Worm (Caenorhabditis elegans) whole organism, L1 larva: ENCODE measurements around the gene C06C3.10.

Experiments used
- ces-1 ChIP-seq: fragments of 150-350 bp; optimal IDR thresholded peaks from 2 replicates; lab custom pipeline; 2014; ENCODE audit warnings: missing biosample characterization, missing genetic modification reagents, missing genetic modification characterization
- fos-1 ChIP-seq: fragments of 150-350 bp; optimal IDR thresholded peaks from 2 replicates; lab custom pipeline; 2014; ENCODE audit warnings: missing biosample characterization, missing genetic modification characterization
- jun-1 ChIP-seq: fragments of 150-350 bp; optimal IDR thresholded peaks from 2 replicates; lab custom pipeline; 2014; ENCODE audit warnings: missing biosample characterization, missing genetic modification reagents, missing genetic modification characterization
- lin-15B ChIP-seq: fragments of 150-350 bp; sonication (generic microtip); optimal IDR thresholded peaks from 3 replicates; lab custom pipeline; 2014; ENCODE audit warnings: missing biosample characterization, missing genetic modification characterization
- nhr-11 ChIP-seq: fragments of 150-350 bp; optimal IDR thresholded peaks from 2 replicates; lab custom pipeline; 2014; ENCODE audit warnings: missing biosample characterization, missing genetic modification characterization
- nhr-12 ChIP-seq: sonication (generic microtip); optimal IDR thresholded peaks from 2 replicates; lab custom pipeline; 2017; ENCODE audit warnings: missing biosample characterization, missing genetic modification characterization
- nhr-20 ChIP-seq: sonication (generic microtip); optimal IDR thresholded peaks from 2 replicates; lab custom pipeline; 2016; ENCODE audit warnings: mild to moderate bottlenecking, missing genetic modification characterization, missing compliant biosample characterization
- nhr-28 ChIP-seq: fragments of 150-350 bp; optimal IDR thresholded peaks from 2 replicates; lab custom pipeline; 2014; ENCODE audit warnings: missing biosample characterization, missing genetic modification characterization
- nhr-76 ChIP-seq: sonication (generic microtip); optimal IDR thresholded peaks from 2 replicates; lab custom pipeline; 2017; ENCODE audit warnings: missing biosample characterization, missing genetic modification characterization
- nhr-77 ChIP-seq: fragments of 150-350 bp; optimal IDR thresholded peaks from 2 replicates; lab custom pipeline; 2014; ENCODE audit warnings: missing biosample characterization, missing genetic modification characterization
- pag-3 ChIP-seq: sonication (generic microtip); optimal IDR thresholded peaks from 2 replicates; lab custom pipeline; 2017; ENCODE audit warnings: missing genetic modification characterization, mild to moderate bottlenecking, missing compliant biosample characterization, antibody characterized with exemption, borderline replicate concordance; ENCODE audit not compliant: insufficient read depth
- tbx-2 ChIP-seq: sonication (generic microtip); optimal IDR thresholded peaks from 2 replicates; lab custom pipeline; 2016; ENCODE audit warnings: missing genetic modification characterization, missing compliant biosample characterization
- unc-130 ChIP-seq: fragments of 150-350 bp; optimal IDR thresholded peaks from 2 replicates; lab custom pipeline; 2017; ENCODE audit warnings: missing biosample characterization, missing genetic modification characterization, inconsistent platforms
- ztf-11 ChIP-seq, 2 experiments: sonication (generic microtip); optimal IDR thresholded peaks; 2 replicates each; lab custom pipeline; 2016 to 2017; ENCODE audit warnings: missing genetic modification characterization in 2 of 2, missing biosample characterization in 1 of 2, missing compliant biosample characterization in 1 of 2

- TF ChIP-seq nhr-76 (tag; lab: Kevin White, UChicago) (no peak), ces-1 (GFP tag; lab: Kevin White, UChicago) (no peak), ztf-11 (tag; optimal IDR thresholded peaks at IDR 0.05; lab: Kevin White, UChicago) (no peak), nhr-12 (tag; lab: Kevin White, UChicago) (no peak), pag-3 (no peak), nhr-11 (tag; lab: Kevin White, UChicago) (no peak), unc-130 (tag; lab: Kevin White, UChicago) (no peak), nhr-28 (tag; lab: Kevin White, UChicago) (no peak), nhr-77 (tag; lab: Kevin White, UChicago) (no peak), nhr-20 (tag; lab: Kevin White, UChicago) (no peak), lin-15B (tag; lab: Kevin White, UChicago) (no peak), jun-1 (tag; lab: Kevin White, UChicago) (no peak), tbx-2 (tag; lab: Kevin White, UChicago) (no peak), fos-1 (tag; lab: Kevin White, UChicago) (no peak)
These were observed at the start of gene C06C3.10 for ce11 chrII:9377158-9377557.
